Worm (Caenorhabditis elegans) whole organism, mixed stage, embryonic: Measurements from ENCODE around the gene srbc-19.

Source experiments
- M03D4.4 ChIP-seq: sonication (generic microtip); optimal IDR thresholded peaks from 2 replicates; lab custom pipeline; 2017; ENCODE audit warnings: mild to moderate bottlenecking, missing genetic modification characterization, missing compliant biosample characterization
- bed-3 ChIP-seq: fragments of 200-800 bp; sonication (Bioruptor generic); optimal IDR thresholded peaks from 3 replicates; lab custom pipeline; 2018; ENCODE audit warnings: mild to moderate bottlenecking, missing genetic modification characterization, moderate library complexity, missing compliant biosample characterization
- ceh-43 ChIP-seq: fragments of 200-800 bp; sonication (Bioruptor generic); optimal IDR thresholded peaks from 2 replicates; lab custom pipeline; 2018; ENCODE audit warnings: mild to moderate bottlenecking, missing genetic modification characterization, moderate library complexity, missing compliant biosample characterization
- ceh-83 ChIP-seq: fragments of 200-800 bp; sonication (Bioruptor generic); optimal IDR thresholded peaks from 2 replicates; lab custom pipeline; 2018; ENCODE audit warnings: mild to moderate bottlenecking, missing genetic modification characterization, missing compliant biosample characterization
- ces-1 ChIP-seq: fragments of 150-350 bp; optimal IDR thresholded peaks from 2 replicates; lab custom pipeline; 2014; ENCODE audit warnings: missing biosample characterization, missing genetic modification reagents, missing genetic modification characterization
- cnd-1 ChIP-seq: fragments of 200-800 bp; sonication (Bioruptor generic); optimal IDR thresholded peaks from 2 replicates; lab custom pipeline; 2018; ENCODE audit warnings: mild to moderate bottlenecking, missing genetic modification characterization, missing compliant biosample characterization
- drap-1 ChIP-seq: fragments of 200-800 bp; sonication (Bioruptor generic); optimal IDR thresholded peaks from 3 replicates; lab custom pipeline; 2018; ENCODE audit warnings: mild to moderate bottlenecking, missing genetic modification characterization, missing compliant biosample characterization
- elt-1 ChIP-seq: sonication (generic microtip); optimal IDR thresholded peaks from 2 replicates; lab custom pipeline; 2017; ENCODE audit warnings: missing genetic modification characterization, mild to moderate bottlenecking, missing compliant biosample characterization, antibody characterized with exemption, moderate library complexity, borderline replicate concordance; ENCODE audit not compliant: insufficient read depth
- flh-1 ChIP-seq: fragments of 200-800 bp; sonication (Bioruptor generic); optimal IDR thresholded peaks from 2 replicates; lab custom pipeline; 2018; ENCODE audit warnings: mild to moderate bottlenecking, missing genetic modification characterization, moderate library complexity, missing compliant biosample characterization
- hlh-1 ChIP-seq: fragments of 150-350 bp; optimal IDR thresholded peaks from 2 replicates; lab custom pipeline; 2014; ENCODE audit warnings: missing biosample characterization, missing genetic modification reagents, missing genetic modification characterization
- lin-13 ChIP-seq: fragments of 150-350 bp; optimal IDR thresholded peaks from 2 replicates; lab custom pipeline; 2014; ENCODE audit warnings: missing biosample characterization, missing genetic modification characterization
- lin-32 ChIP-seq: fragments of 200-800 bp; sonication (Bioruptor generic); optimal IDR thresholded peaks from 2 replicates; lab custom pipeline; 2018; ENCODE audit warnings: mild to moderate bottlenecking, missing genetic modification characterization, missing compliant biosample characterization
- lsy-2 ChIP-seq: fragments of 150-350 bp; optimal IDR thresholded peaks from 2 replicates; lab custom pipeline; 2014; ENCODE audit warnings: missing biosample characterization, missing genetic modification characterization
- mab-5 ChIP-seq: fragments of 150-350 bp; optimal IDR thresholded peaks from 2 replicates; lab custom pipeline; 2014; ENCODE audit warnings: missing biosample characterization, missing genetic modification characterization
- mep-1 ChIP-seq: fragments of 150-350 bp; optimal IDR thresholded peaks from 2 replicates; lab custom pipeline; 2017; ENCODE audit warnings: missing biosample characterization, missing genetic modification reagents, missing genetic modification characterization, inconsistent platforms
- mls-2 ChIP-seq: sonication (generic microtip); optimal IDR thresholded peaks from 2 replicates; lab custom pipeline; 2016; ENCODE audit warnings: mild to moderate bottlenecking, missing genetic modification characterization, moderate library complexity, missing compliant biosample characterization
- nhr-12 ChIP-seq: fragments of 150-350 bp; optimal IDR thresholded peaks from 2 replicates; lab custom pipeline; 2014; ENCODE audit warnings: missing biosample characterization, missing genetic modification characterization
- nhr-2 ChIP-seq: fragments of 150-350 bp; optimal IDR thresholded peaks from 2 replicates; lab custom pipeline; 2014; ENCODE audit warnings: missing biosample characterization, missing genetic modification characterization
- nhr-237 ChIP-seq: fragments of 150-350 bp; optimal IDR thresholded peaks from 2 replicates; lab custom pipeline; 2014; ENCODE audit warnings: missing biosample characterization, missing genetic modification characterization
- nhr-28 ChIP-seq: fragments of 150-350 bp; optimal IDR thresholded peaks from 2 replicates; lab custom pipeline; 2014; ENCODE audit warnings: missing biosample characterization, missing genetic modification characterization
- pha-4 ChIP-seq: fragments of 150-350 bp; optimal IDR thresholded peaks from 2 replicates; lab custom pipeline; 2018; ENCODE audit warnings: missing biosample characterization, missing genetic modification reagents, missing genetic modification characterization
- sem-2 ChIP-seq: fragments of 200-800 bp; sonication (Bioruptor generic); optimal IDR thresholded peaks from 2 replicates; lab custom pipeline; 2018; ENCODE audit warnings: mild to moderate bottlenecking, missing genetic modification characterization, missing compliant biosample characterization
- snpc-4 ChIP-seq: fragments of 150-350 bp; optimal IDR thresholded peaks from 2 replicates; lab custom pipeline; 2014; ENCODE audit warnings: missing biosample characterization, missing genetic modification characterization
- sptf-1 ChIP-seq: sonication (generic microtip); optimal IDR thresholded peaks from 2 replicates; lab custom pipeline; 2017; ENCODE audit warnings: mild to moderate bottlenecking, missing genetic modification characterization, moderate library complexity, missing compliant biosample characterization
- tbx-8 ChIP-seq: fragments of 200-800 bp; sonication (Bioruptor generic); optimal IDR thresholded peaks from 2 replicates; lab custom pipeline; 2018; ENCODE audit warnings: mild to moderate bottlenecking, missing genetic modification characterization, moderate library complexity, missing compliant biosample characterization
- unc-120 ChIP-seq: sonication (generic microtip); optimal IDR thresholded peaks from 2 replicates; lab custom pipeline; 2017; ENCODE audit warnings: missing genetic modification characterization, missing compliant biosample characterization; ENCODE audit not compliant: poor library complexity, severe bottlenecking
- unc-62 ChIP-seq: fragments of 150-350 bp; optimal IDR thresholded peaks from 2 replicates; lab custom pipeline; 2014; ENCODE audit warnings: missing biosample characterization, missing genetic modification reagents, missing genetic modification characterization
- ztf-11 ChIP-seq: fragments of 150-350 bp; optimal IDR thresholded peaks from 2 replicates; lab custom pipeline; 2014; ENCODE audit warnings: missing biosample characterization, missing genetic modification characterization

srbc-19 gene

ce11 chrV:2133512-2133911 is 33.1 kb downstream of the srbc-19 start:
- peak; percentile 4 for TF ChIP-seq ces-1 (GFP tag; lab: Kevin White, UChicago)
- TF ChIP-seq mep-1 (tag; lab: Kevin White, UChicago): peak; percentile 4
- peak; percentile 20 for TF ChIP-seq nhr-237
- TF ChIP-seq unc-62 (GFP tag; lab: Kevin White, UChicago): no peak

ce11 chrV:2132675-2133074 is 33.9 kb downstream of the srbc-19 start:
- no peak for TF ChIP-seq elt-1 (tag; lab: Kevin White, UChicago)

ce11 chrV:2126996-2127585 is 39.5 kb downstream of the srbc-19 start, which contains the start of gene ldp-1:
Gene ldp-1 (plus strand): TSS chrV:2127535.
- TF ChIP-seq sptf-1 (tag; lab: Kevin White, UChicago) (peak; percentile 40), drap-1 (no peak), mab-5 (no peak), bed-3 (GFP tag; lab: Kevin White, UChicago) (no peak), M03D4.4 (tag; lab: Kevin White, UChicago) (no peak), lsy-2 (tag; lab: Kevin White, UChicago) (peak; percentile 0), nhr-12 (no peak), ces-1 (GFP tag; lab: Kevin White, UChicago) (peak; percentile 24)

- no peak for TF ChIP-seq snpc-4 (tag; lab: Kevin White, UChicago)
- no peak for TF ChIP-seq mls-2 (tag; lab: Kevin White, UChicago)
- TF ChIP-seq nhr-2: peak; percentile 62
- peak; percentile 4 for TF ChIP-seq unc-120 (tag; lab: Kevin White, UChicago)
- no peak for TF ChIP-seq cnd-1 (tag; lab: Kevin White, UChicago)
- TF ChIP-seq hlh-1 (tag; lab: Kevin White, UChicago): peak; percentile 79
Measured at ce11 chrV:2126554-2126953, 40.0 kb downstream of the srbc-19 start.

- TF ChIP-seq ceh-43 (GFP tag; lab: Kevin White, UChicago) (no peak), pha-4 (no peak), lsy-2 (tag; lab: Kevin White, UChicago) (no peak), cnd-1 (tag; lab: Kevin White, UChicago) (no peak)
- TF ChIP-seq, all 35 proteins: peak for 0
Measured at ce11 chrV:2123164-2123563, 43.4 kb downstream of the srbc-19 start.

- TF ChIP-seq mep-1 (tag; lab: Kevin White, UChicago): no peak
- TF ChIP-seq sem-2 (GFP tag; lab: Kevin White, UChicago): no peak
- no peak for TF ChIP-seq ztf-11 (tag; lab: Kevin White, UChicago)
- no peak for TF ChIP-seq nhr-2
- TF ChIP-seq mls-2 (tag; lab: Kevin White, UChicago): no peak
- no peak for TF ChIP-seq tbx-8 (GFP tag; lab: Kevin White, UChicago)
- TF ChIP-seq flh-1 (GFP tag; lab: Kevin White, UChicago): no peak
- TF ChIP-seq nhr-28: no peak
- TF ChIP-seq ceh-83 (GFP tag; lab: Kevin White, UChicago): no peak
- no peak for TF ChIP-seq lin-13 (tag; lab: Kevin White, UChicago)
- TF ChIP-seq unc-120 (tag; lab: Kevin White, UChicago): no peak
- TF ChIP-seq nhr-12: no peak
- no peak for TF ChIP-seq pha-4
- no peak for TF ChIP-seq lin-32 (GFP tag; lab: Kevin White, UChicago)
- TF ChIP-seq ceh-43 (GFP tag; lab: Kevin White, UChicago): no peak
- no peak for TF ChIP-seq snpc-4 (tag; lab: Kevin White, UChicago)
- TF ChIP-seq lsy-2 (tag; lab: Kevin White, UChicago): no peak
Measured at ce11 chrV:2122517-2122916, 44.1 kb downstream of the srbc-19 start, which contains the start of gene F22F7.2. Gene F22F7.2 (plus strand): TSS chrV:2122782.
